Worm (Caenorhabditis elegans) whole organism, young adult: ENCODE measurements around the gene gcy-19.
"Not testable (repeated sequence)": the region's sequence is repeated elsewhere in the genome, so short reads cannot be mapped to it uniquely, and the experiment has no call there.

ENCODE experiments used
- C06A6.2 ChIP-seq: fragments of 200-800 bp; sonication (Bioruptor generic); conservative IDR thresholded peaks from 2 replicates; pipeline ENCODE4 v1.3.6; 2022; ENCODE audit warnings: missing genetic modification characterization, missing compliant biosample characterization
- K12H6.12 ChIP-seq: fragments of 200-800 bp; sonication (Bioruptor generic); optimal IDR thresholded peaks from 2 replicates; lab custom pipeline; 2018; ENCODE audit warnings: mild to moderate bottlenecking, missing genetic modification characterization, missing compliant biosample characterization
- cebp-1 ChIP-seq, 2 experiments: fragments of 200-800 bp in 1 of 2; sonication (Bioruptor generic) in 1 of 2; sonication (generic microtip) in 1 of 2; IDR thresholded peaks in 1 of 2; optimal IDR thresholded peaks in 1 of 2; 2 replicates each; pipeline versions ENCODE4 v1.3.6 to Lab custom; 2017 to 2022; ENCODE audit warnings: missing compliant biosample characterization in 2 of 2, missing genetic modification characterization in 2 of 2, mild to moderate bottlenecking in 1 of 2, missing genetic modification reagents in 1 of 2, moderate library complexity in 1 of 2
- cebp-2 ChIP-seq: fragments of 200-800 bp; sonication (Bioruptor generic); IDR thresholded peaks from 2 replicates; pipeline ENCODE4 v1.3.6; 2022; ENCODE audit warnings: missing genetic modification characterization, missing compliant biosample characterization
- die-1 ChIP-seq: sonication (generic microtip); optimal IDR thresholded peaks from 2 replicates; lab custom pipeline; 2016; ENCODE audit warnings: missing genotype, mild to moderate bottlenecking, missing genetic modification characterization, missing compliant biosample characterization
- efl-1 ChIP-seq: fragments of 150-350 bp; optimal IDR thresholded peaks from 2 replicates; lab custom pipeline; 2014; ENCODE audit warnings: missing biosample characterization, missing genetic modification reagents, missing genetic modification characterization
- hlh-26 ChIP-seq: fragments of 200-800 bp; sonication (Bioruptor generic); conservative IDR thresholded peaks from 2 replicates; pipeline ENCODE4 v1.3.6; 2022; ENCODE audit warnings: missing genetic modification reagents, missing genetic modification characterization, missing compliant biosample characterization
- lsl-1 ChIP-seq: fragments of 200-800 bp; sonication (Bioruptor generic); optimal IDR thresholded peaks from 2 replicates; lab custom pipeline; 2018; ENCODE audit warnings: mild to moderate bottlenecking, missing genetic modification characterization, moderate library complexity, missing compliant biosample characterization
- madf-3 ChIP-seq: fragments of 200-800 bp; sonication (Bioruptor generic); IDR thresholded peaks from 2 replicates; pipeline ENCODE4 v1.3.6; 2022; ENCODE audit warnings: missing genetic modification reagents, missing genetic modification characterization, missing compliant biosample characterization
- nfya-1 ChIP-seq: sonication (generic microtip); optimal IDR thresholded peaks from 2 replicates; lab custom pipeline; 2017; ENCODE audit warnings: antibody characterized with exemption, missing compliant biosample characterization, missing genetic modification characterization, borderline replicate concordance; ENCODE audit not compliant: insufficient read depth
- nfyb-1 ChIP-seq: fragments of 200-800 bp; sonication (Bioruptor generic); IDR thresholded peaks from 2 replicates; pipeline ENCODE4 v1.3.6; 2022; ENCODE audit warnings: missing genetic modification reagents, missing genetic modification characterization, missing compliant biosample characterization
- sptf-2 ChIP-seq: fragments of 200-800 bp; sonication (Bioruptor generic); optimal IDR thresholded peaks from 2 replicates; lab custom pipeline; 2018; ENCODE audit warnings: mild to moderate bottlenecking, missing genetic modification characterization, missing compliant biosample characterization
- ztf-26 ChIP-seq: sonication (generic microtip); optimal IDR thresholded peaks from 2 replicates; lab custom pipeline; 2017; ENCODE audit warnings: missing genetic modification characterization, missing compliant biosample characterization

DNA sequence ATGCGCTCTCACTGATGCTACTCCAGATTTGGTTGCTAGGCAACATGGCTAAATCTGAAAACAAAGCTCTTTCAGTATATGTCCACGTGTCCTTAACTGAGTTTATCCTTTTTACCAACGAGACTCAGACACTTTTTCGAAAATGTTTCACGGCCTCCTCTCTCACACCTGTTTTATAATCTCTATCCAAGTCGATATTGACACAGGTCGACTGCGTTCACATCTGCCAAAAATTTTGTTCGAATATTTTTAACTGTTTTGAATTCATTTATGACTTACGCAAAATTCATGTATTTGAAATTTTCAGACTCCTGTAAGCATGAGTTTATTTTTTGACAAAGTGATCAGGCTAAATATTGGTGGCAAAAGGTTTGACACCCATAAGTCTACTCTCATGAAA, 43.4 kb downstream of the gcy-19 start, which contains the start of gene ZC239.3:
- TF ChIP-seq sptf-2 (GFP tag; lab: Kevin White, UChicago); C06A6.2 (GFP tag; lab: Robert Waterston, UW); ztf-26 (tag; lab: Kevin White, UChicago); lsl-1 (GFP tag; lab: Kevin White, UChicago); nfya-1 (tag; lab: Kevin White, UChicago); cebp-1 (GFP tag; IDR thresholded peaks at IDR 0.05; lab: Robert Waterston, UW); cebp-1 (tag; optimal IDR thresholded peaks at IDR 0.05; lab: Kevin White, UChicago); cebp-2 (GFP tag; lab: Robert Waterston, UW); die-1 (tag; lab: Kevin White, UChicago); efl-1; nfyb-1 (GFP tag; lab: Robert Waterston, UW); K12H6.12; hlh-26 (GFP tag; lab: Robert Waterston, UW); madf-3 (GFP tag; lab: Robert Waterston, UW): not testable (repeated sequence)
